Worm (Caenorhabditis elegans) whole organism, L4/young adult: Measurements from ENCODE around the gene C28D4.4.

ENCODE experiments used
- W03F9.2 ChIP-seq: fragments of 150-350 bp; optimal IDR thresholded peaks from 2 replicates; lab custom pipeline; 2014; ENCODE audit warnings: missing biosample characterization, missing genetic modification characterization
- dao-5 ChIP-seq: sonication (generic microtip); optimal IDR thresholded peaks from 2 replicates; lab custom pipeline; 2016; ENCODE audit warnings: missing genotype, missing genetic modification characterization, moderate library complexity, missing compliant biosample characterization
- him-1 ChIP-seq: sonication (generic microtip); optimal IDR thresholded peaks from 2 replicates; lab custom pipeline; 2016; ENCODE audit warnings: missing genotype, missing genetic modification reagents, missing genetic modification characterization, missing compliant biosample characterization

DNA sequence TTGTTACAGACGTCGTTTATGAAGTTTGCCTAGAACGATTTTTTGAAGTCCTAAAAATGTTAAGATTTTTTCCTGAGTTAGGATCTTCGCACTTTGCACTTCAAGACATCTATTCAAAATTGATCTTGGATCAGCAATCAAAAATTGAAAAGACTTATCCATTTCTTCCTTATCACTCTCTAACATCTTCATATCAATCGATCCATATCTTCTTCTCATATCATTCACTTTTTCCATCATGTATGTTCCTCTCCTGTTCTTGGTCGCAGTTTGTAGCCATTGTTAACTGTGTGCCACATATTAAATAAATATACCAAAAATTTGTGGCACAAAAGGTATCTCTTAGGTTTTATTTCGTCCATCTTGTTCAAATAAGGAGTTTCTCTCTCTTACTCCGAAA is 10.9 kb upstream of the C28D4.4 start:
- no peak for TF ChIP-seq him-1 (tag; lab: Kevin White, UChicago)
- no peak for TF ChIP-seq dao-5 (tag; lab: Kevin White, UChicago)
- TF ChIP-seq W03F9.2 (tag; lab: Kevin White, UChicago): no peak
